Fruit fly (Drosophila melanogaster) whole organism: ENCODE results near the gene Atat.

Experiments used
- CG8478 ChIP-seq: fragments of >200 bp; optimal IDR thresholded peaks from 2 replicates; lab custom pipeline; 2018; ENCODE audit warnings: inconsistent platforms
- Dll ChIP-seq: fragments of >200 bp; optimal IDR thresholded peaks from 2 replicates; lab custom pipeline; 2017
- EcR ChIP-seq, 2 experiments: fragments of >200 bp; optimal IDR thresholded peaks; 2 replicates each; lab custom pipeline; 2017; ENCODE audit warnings: missing biosample characterization in 2 of 2, missing genetic modification characterization in 2 of 2, missing genetic modification reagents in 2 of 2
- pan ChIP-seq: fragments of >200 bp; optimal IDR thresholded peaks from 2 replicates; lab custom pipeline; 2017
- psq ChIP-seq: fragments of >200 bp; optimal IDR thresholded peaks from 2 replicates; lab custom pipeline; 2017
- usp ChIP-seq: fragments of >200 bp; optimal IDR thresholded peaks from 2 replicates; lab custom pipeline; 2017; ENCODE audit warnings: missing biosample characterization, missing genetic modification characterization, mixed read lengths

dm6 chr3L:9446731-9447238 lies 20.2 kb upstream of the Atat start, which contains the start of gene CG3529:
- TF ChIP-seq usp (GFP tag; lab: Kevin White, UChicago) = no peak
- TF ChIP-seq pan (lab: Kevin White, UChicago) = no peak
- TF ChIP-seq EcR (GFP tag; optimal IDR thresholded peaks at IDR 0.05; lab: Kevin White, UChicago) = no peak
- TF ChIP-seq CG8478 (lab: Kevin White, UChicago) = no peak
- TF ChIP-seq psq = no peak
- no peak for TF ChIP-seq Dll (lab: Kevin White, UChicago)
